Fruit fly (Drosophila melanogaster): ENCODE measurements around the gene Eig71Ej.
A peak's percentile ranks its signal among the peaks of the same experiment; 100 is the strongest.

Eig71Ej gene

DNA sequence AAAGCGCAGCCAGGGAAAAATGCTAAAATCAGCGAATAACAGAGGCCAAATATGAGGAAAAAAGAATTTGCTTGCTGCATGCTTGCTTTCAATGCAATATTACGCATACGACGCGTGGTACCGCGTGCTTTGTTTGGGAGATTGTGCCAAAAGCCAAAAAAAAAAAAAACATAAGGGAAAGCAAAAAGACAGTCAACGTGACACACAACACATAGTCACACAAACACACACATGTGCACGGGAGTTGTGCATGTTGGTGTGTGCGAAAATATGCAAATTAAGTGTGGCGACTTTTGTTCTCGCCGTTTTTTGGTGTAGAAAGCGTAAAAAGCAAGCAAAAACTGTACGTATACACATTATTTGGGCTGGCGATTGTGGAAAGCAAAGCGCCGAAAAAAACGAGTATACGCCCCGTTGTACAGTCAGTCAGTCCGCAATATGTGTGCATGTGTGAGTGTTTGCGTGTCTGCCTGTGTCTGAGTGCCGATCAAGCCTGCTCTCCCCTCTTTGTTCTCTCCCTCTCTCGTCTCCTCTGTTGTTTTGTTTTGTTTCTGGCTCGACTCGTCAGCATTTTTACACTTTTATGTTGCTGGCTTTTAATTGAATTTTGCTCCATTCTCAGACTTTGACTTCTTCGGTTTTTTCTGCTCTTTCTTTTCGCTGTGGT lies 35.7 kb downstream of the Eig71Ej start:
- no peak for TF ChIP-seq pad (GFP tag; optimal IDR thresholded peaks at IDR 0.05)
- no peak for TF ChIP-seq ovo (GFP tag; optimal IDR thresholded peaks at IDR 0.05)
- no peak for TF ChIP-seq CG12768 (GFP tag; optimal IDR thresholded peaks at IDR 0.05)
- TF ChIP-seq tj (GFP tag; optimal IDR thresholded peaks at IDR 0.05): peak; percentile 68

DNA sequence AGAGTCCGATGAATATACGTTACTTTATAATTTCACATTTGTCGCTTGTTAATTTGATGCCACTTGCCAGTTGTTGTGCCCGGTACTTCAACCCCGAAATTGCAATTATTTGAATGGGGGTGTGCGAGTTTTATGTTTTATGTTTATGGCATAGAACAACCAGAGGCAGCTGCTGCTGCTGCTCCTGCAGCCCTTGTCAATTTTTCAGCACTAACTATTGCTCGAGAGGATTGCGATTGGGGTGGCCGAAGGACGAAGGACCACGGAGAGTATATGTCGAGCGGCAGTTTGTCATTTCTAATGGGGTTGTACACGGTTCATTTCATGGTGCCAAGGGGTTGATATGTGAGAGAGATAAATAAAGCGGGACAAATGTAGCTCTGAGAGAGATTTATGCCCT lies 36.7 kb downstream of the Eig71Ej start:
- TF ChIP-seq CG33017 (tag; optimal IDR thresholded peaks at IDR 0.05) (no peak), cnc (optimal IDR thresholded peaks at IDR 0.05) (no peak), cic (GFP tag; optimal IDR thresholded peaks at IDR 0.05) (no peak), Mnt (GFP tag; optimal IDR thresholded peaks at IDR 0.05) (no peak), CG7101 (tag; optimal IDR thresholded peaks at IDR 0.05) (no peak), CG1620 (GFP tag; optimal IDR thresholded peaks at IDR 0.05) (no peak), CG12768 (GFP tag; optimal IDR thresholded peaks at IDR 0.05) (no peak), ovo (GFP tag; optimal IDR thresholded peaks at IDR 0.05) (no peak), bab1 (GFP tag; optimal IDR thresholded peaks at IDR 0.05) (no peak)

DNA sequence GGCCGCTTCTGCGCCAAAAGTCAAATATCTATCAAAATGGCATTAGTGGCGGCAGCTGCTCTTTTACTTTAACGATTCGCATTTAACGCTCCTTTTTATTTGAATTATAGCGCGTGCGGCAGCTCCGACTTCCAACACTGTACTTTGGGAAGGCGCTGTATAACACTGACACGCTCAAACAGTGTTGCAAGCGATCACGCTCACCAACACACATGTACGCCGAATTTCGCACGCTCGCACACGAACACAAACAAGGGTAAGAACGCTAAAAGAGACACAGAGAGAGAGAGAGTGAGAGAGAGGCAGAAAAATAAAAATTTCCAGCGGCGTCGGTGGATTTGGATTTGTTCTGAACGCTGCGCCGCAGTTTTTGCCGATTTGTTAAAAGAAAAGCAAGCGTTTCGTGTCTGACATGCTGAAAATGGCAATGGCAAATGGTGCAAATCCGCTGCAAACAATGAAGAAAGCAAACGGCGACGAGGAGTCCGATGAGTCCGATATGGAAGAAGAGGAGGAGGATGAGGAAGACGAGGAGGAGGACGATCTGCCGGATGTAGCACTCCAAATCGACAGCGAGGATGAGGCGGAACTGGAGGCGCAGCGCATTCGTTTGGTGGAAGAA lies 41.1 kb downstream of the Eig71Ej start, which contains the start of gene Phs:
Gene Phs, plus strand, starts transcription at position 276 of the 622 bp plus-strand sequence.
- TF ChIP-seq CG7045 (GFP tag; optimal IDR thresholded peaks at IDR 0.05) (peak; percentile 77), bab1 (GFP tag; optimal IDR thresholded peaks at IDR 0.05) (peak; percentile 20), CG7101 (tag; optimal IDR thresholded peaks at IDR 0.05) (peak; percentile 85), cic (GFP tag; optimal IDR thresholded peaks at IDR 0.05) (peak; percentile 53), Hr96 (GFP tag; optimal IDR thresholded peaks at IDR 0.05) (peak; percentile 84), Mnt (GFP tag; optimal IDR thresholded peaks at IDR 0.05) (peak; percentile 86), CG12768 (GFP tag; optimal IDR thresholded peaks at IDR 0.05) (peak; percentile 86), CG33017 (tag; optimal IDR thresholded peaks at IDR 0.05) (peak; percentile 67), tj (GFP tag; optimal IDR thresholded peaks at IDR 0.05) (peak; percentile 77), CG5204 (GFP tag; optimal IDR thresholded peaks at IDR 0.05) (peak; percentile 81), cnc (optimal IDR thresholded peaks at IDR 0.05) (no peak), CG1620 (GFP tag; optimal IDR thresholded peaks at IDR 0.05) (peak; percentile 97), Crg-1 (GFP tag; optimal IDR thresholded peaks at IDR 0.05) (peak; percentile 97), kay (GFP tag; ENCODE audit: borderline replicate concordance) (no peak), CG14711 (tag; optimal IDR thresholded peaks at IDR 0.05) (peak; percentile 69), pad (GFP tag; optimal IDR thresholded peaks at IDR 0.05) (peak; percentile 90), CG11617 (GFP tag; optimal IDR thresholded peaks at IDR 0.05) (peak; percentile 52), ovo (GFP tag; optimal IDR thresholded peaks at IDR 0.05) (peak; percentile 73), Clk (GFP tag; optimal IDR thresholded peaks at IDR 0.05) (peak; percentile 82), toe (GFP tag; optimal IDR thresholded peaks at IDR 0.05) (peak; percentile 82)

DNA sequence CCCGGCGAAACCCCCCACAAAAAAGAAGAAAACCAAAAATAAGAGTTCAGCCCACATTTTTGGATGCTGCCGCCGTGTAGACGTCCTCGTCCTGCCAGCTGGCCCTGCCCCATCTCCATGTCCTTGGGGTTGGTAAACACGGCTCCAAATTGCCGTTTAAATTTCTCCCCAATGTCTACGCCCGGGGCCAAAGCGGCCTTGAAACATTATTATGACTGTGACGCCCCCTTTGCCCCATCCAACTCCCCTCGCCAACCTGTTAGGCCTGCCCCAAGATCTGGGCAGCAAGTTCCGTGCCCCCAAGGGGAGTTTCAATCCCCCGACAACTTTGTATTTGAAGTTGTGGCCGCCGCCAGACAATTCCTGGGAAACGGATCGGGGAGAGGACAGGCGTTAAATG lies 43.9 kb downstream of the Eig71Ej start:
- TF ChIP-seq Hr96 (GFP tag; optimal IDR thresholded peaks at IDR 0.05) (no peak), pad (GFP tag; optimal IDR thresholded peaks at IDR 0.05) (no peak), Mnt (GFP tag; optimal IDR thresholded peaks at IDR 0.05) (no peak), kay (GFP tag; ENCODE audit: borderline replicate concordance) (no peak), cic (GFP tag; optimal IDR thresholded peaks at IDR 0.05) (no peak), CG12768 (GFP tag; optimal IDR thresholded peaks at IDR 0.05) (no peak), CG14711 (tag; optimal IDR thresholded peaks at IDR 0.05) (no peak), CG7101 (tag; optimal IDR thresholded peaks at IDR 0.05) (no peak), CG7045 (GFP tag; optimal IDR thresholded peaks at IDR 0.05) (no peak), Crg-1 (GFP tag; optimal IDR thresholded peaks at IDR 0.05) (no peak), CG33017 (tag; optimal IDR thresholded peaks at IDR 0.05) (no peak), CG11617 (GFP tag; optimal IDR thresholded peaks at IDR 0.05) (no peak), CG1620 (GFP tag; optimal IDR thresholded peaks at IDR 0.05) (no peak), bab1 (GFP tag; optimal IDR thresholded peaks at IDR 0.05) (no peak), ovo (GFP tag; optimal IDR thresholded peaks at IDR 0.05) (no peak), toe (GFP tag; optimal IDR thresholded peaks at IDR 0.05) (no peak), tj (GFP tag; optimal IDR thresholded peaks at IDR 0.05) (no peak), cnc (optimal IDR thresholded peaks at IDR 0.05) (no peak), Clk (GFP tag; optimal IDR thresholded peaks at IDR 0.05) (no peak)

DNA sequence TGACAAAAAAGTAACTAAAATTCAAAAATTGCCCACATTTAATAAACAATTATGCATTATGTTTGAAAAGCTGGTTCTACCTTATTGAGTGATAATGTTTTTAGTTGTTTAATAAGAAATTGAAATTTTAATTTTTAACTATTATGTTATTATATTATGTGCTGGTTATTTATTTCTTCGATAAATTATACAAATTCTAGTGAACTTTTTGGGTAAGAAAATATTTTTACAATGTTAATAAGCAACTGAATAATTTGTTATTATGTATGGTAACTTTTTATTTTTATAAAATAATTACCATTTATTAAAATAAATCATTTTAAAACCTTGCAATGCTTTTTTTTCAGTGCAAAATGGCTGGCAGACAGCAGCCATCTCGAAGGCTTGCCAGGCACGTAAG lies 44.3 kb downstream of the Eig71Ej start:
- no peak for TF ChIP-seq kay (GFP tag; ENCODE audit: borderline replicate concordance)
- no peak for TF ChIP-seq Crg-1 (GFP tag; optimal IDR thresholded peaks at IDR 0.05)
- no peak for TF ChIP-seq Mnt (GFP tag; optimal IDR thresholded peaks at IDR 0.05)
- no peak for TF ChIP-seq CG7045 (GFP tag; optimal IDR thresholded peaks at IDR 0.05)
- no peak for TF ChIP-seq ovo (GFP tag; optimal IDR thresholded peaks at IDR 0.05)
- no peak for TF ChIP-seq pad (GFP tag; optimal IDR thresholded peaks at IDR 0.05)
- TF ChIP-seq CG14711 (tag; optimal IDR thresholded peaks at IDR 0.05): no peak
- no peak for TF ChIP-seq CG7101 (tag; optimal IDR thresholded peaks at IDR 0.05)
- TF ChIP-seq CG5204 (GFP tag; optimal IDR thresholded peaks at IDR 0.05): no peak
- TF ChIP-seq CG12768 (GFP tag; optimal IDR thresholded peaks at IDR 0.05): no peak
- TF ChIP-seq cnc (optimal IDR thresholded peaks at IDR 0.05): no peak

DNA sequence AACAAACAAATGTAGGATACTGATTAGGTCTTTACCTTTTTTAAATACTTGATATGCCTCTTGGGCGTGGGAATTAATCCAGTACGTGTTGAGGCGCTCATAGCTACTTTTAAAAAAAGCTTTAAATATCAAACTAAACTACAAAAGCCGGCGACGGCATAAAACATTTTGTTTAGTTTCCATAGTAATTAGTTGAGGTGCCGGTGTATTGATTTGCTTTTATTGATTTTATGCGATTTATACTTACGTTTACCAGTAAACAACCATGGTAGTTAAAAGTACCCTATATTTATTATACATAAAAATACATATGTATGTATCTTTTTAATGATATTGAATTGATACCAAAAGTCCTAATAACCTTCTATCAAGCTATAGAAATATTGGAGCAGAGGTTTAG lies 48.1 kb downstream of the Eig71Ej start, which contains the start of gene CG13449:
Gene CG13449, minus strand, starts transcription at position 101 of the 400 bp plus-strand sequence.
- TF ChIP-seq Clk (GFP tag; optimal IDR thresholded peaks at IDR 0.05): no peak
- no peak for TF ChIP-seq toe (GFP tag; optimal IDR thresholded peaks at IDR 0.05)
- TF ChIP-seq CG7045 (GFP tag; optimal IDR thresholded peaks at IDR 0.05): no peak
- TF ChIP-seq cic (GFP tag; optimal IDR thresholded peaks at IDR 0.05): no peak
- no peak for TF ChIP-seq CG11617 (GFP tag; optimal IDR thresholded peaks at IDR 0.05)
- no peak for TF ChIP-seq Hr96 (GFP tag; optimal IDR thresholded peaks at IDR 0.05)
- TF ChIP-seq CG7101 (tag; optimal IDR thresholded peaks at IDR 0.05): no peak
